Worm (Caenorhabditis elegans) whole organism, late embryonic: ENCODE measurements around the gene F02E11.2.

Experiments
- C08G9.2 ChIP-seq: sonication (generic microtip); optimal IDR thresholded peaks from 2 replicates; lab custom pipeline; 2016; ENCODE audit warnings: mild to moderate bottlenecking, missing genetic modification characterization, moderate library complexity, missing compliant biosample characterization
- K02D7.2 ChIP-seq: sonication (generic microtip); optimal IDR thresholded peaks from 2 replicates; lab custom pipeline; 2017; ENCODE audit warnings: mild to moderate bottlenecking, missing genetic modification characterization, missing compliant biosample characterization
- Y22D7AL.16 ChIP-seq: sonication (generic microtip); optimal IDR thresholded peaks from 2 replicates; lab custom pipeline; 2016; ENCODE audit warnings: missing genetic modification characterization, missing compliant biosample characterization
- ahr-1 ChIP-seq: sonication (generic microtip); optimal IDR thresholded peaks from 2 replicates; lab custom pipeline; 2016; ENCODE audit warnings: missing genetic modification characterization, missing compliant biosample characterization
- ceh-24 ChIP-seq: sonication (generic microtip); optimal IDR thresholded peaks from 2 replicates; lab custom pipeline; 2016; ENCODE audit warnings: mild to moderate bottlenecking, missing genetic modification characterization, missing compliant biosample characterization
- ceh-31 ChIP-seq: sonication (generic microtip); optimal IDR thresholded peaks from 2 replicates; lab custom pipeline; 2016; ENCODE audit warnings: missing genetic modification characterization, missing compliant biosample characterization
- elt-2 ChIP-seq: sonication (generic microtip); optimal IDR thresholded peaks from 2 replicates; lab custom pipeline; 2016; ENCODE audit warnings: missing genetic modification reagents, missing genetic modification characterization, missing compliant biosample characterization
- elt-4 ChIP-seq: sonication (generic microtip); optimal IDR thresholded peaks from 2 replicates; lab custom pipeline; 2016; ENCODE audit warnings: missing genetic modification characterization, missing compliant biosample characterization
- lim-6 ChIP-seq: sonication (generic microtip); optimal IDR thresholded peaks from 2 replicates; lab custom pipeline; 2016; ENCODE audit warnings: missing genetic modification characterization, missing compliant biosample characterization
- lin-11 ChIP-seq: fragments of 200-800 bp; sonication (Bioruptor generic); optimal IDR thresholded peaks from 2 replicates; lab custom pipeline; 2018; ENCODE audit warnings: mild to moderate bottlenecking, missing genetic modification characterization, missing compliant biosample characterization
- nfya-1 ChIP-seq: sonication (generic microtip); optimal IDR thresholded peaks from 2 replicates; lab custom pipeline; 2017; ENCODE audit warnings: missing genetic modification characterization, mild to moderate bottlenecking, missing compliant biosample characterization, antibody characterized with exemption, moderate library complexity
- pat-9 ChIP-seq: fragments of 200-800 bp; sonication (Bioruptor generic); optimal IDR thresholded peaks from 2 replicates; lab custom pipeline; 2018; ENCODE audit warnings: mild to moderate bottlenecking, missing genetic modification characterization, moderate library complexity, missing compliant biosample characterization
- sdc-2 ChIP-seq: sonication (generic microtip); optimal IDR thresholded peaks from 2 replicates; lab custom pipeline; 2016; ENCODE audit warnings: missing genotype, missing genetic modification characterization, missing compliant biosample characterization
- unc-55 ChIP-seq: sonication (generic microtip); optimal IDR thresholded peaks from 2 replicates; lab custom pipeline; 2017; ENCODE audit warnings: missing biosample characterization, missing genetic modification reagents, missing genetic modification characterization

ce11 chrII:3220723-3221122 lies 41.9 kb upstream of the F02E11.2 start, which contains the start of gene ZC239.22:
- no peak for TF ChIP-seq pat-9 (tag; lab: Kevin White, UChicago)
- TF ChIP-seq ceh-31 (tag; lab: Kevin White, UChicago) = no peak
- no peak for TF ChIP-seq nfya-1 (tag; lab: Kevin White, UChicago)
- TF ChIP-seq ceh-24 (tag; lab: Kevin White, UChicago) = no peak
- no peak for TF ChIP-seq C08G9.2 (tag; lab: Kevin White, UChicago)
- no peak for TF ChIP-seq unc-55 (GFP tag; lab: Kevin White, UChicago)
- no peak for TF ChIP-seq sdc-2 (tag; lab: Kevin White, UChicago)
- TF ChIP-seq elt-2 (tag; lab: Kevin White, UChicago) = no peak
- TF ChIP-seq K02D7.2 = no peak
- no peak for TF ChIP-seq lim-6
- no peak for TF ChIP-seq elt-4 (tag; lab: Kevin White, UChicago)
- TF ChIP-seq lin-11 (tag; lab: Kevin White, UChicago) = no peak
- no peak for TF ChIP-seq Y22D7AL.16 (tag; lab: Kevin White, UChicago)
- no peak for TF ChIP-seq ahr-1 (tag; lab: Kevin White, UChicago)
